Worm (Caenorhabditis elegans): ENCODE results near the gene cas-1.

The cas-1 gene

DNA sequence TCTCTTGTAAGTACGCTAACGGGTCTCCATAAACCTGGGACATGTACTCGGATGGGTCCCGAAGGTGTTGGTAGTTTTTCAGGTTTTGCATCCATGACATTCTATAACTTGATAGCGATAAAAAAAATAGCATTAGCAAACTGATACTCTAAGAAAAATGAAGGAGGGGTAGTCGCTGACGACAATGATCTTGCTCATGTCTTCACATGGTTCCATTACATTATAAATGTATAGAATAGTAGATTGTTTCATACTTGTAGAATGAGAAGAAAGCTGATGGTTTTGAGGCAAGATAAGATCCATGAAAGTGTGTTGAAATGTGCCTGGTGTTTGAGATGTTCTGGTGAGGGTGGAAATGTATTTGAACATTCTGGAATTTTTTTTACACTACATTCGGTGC lies 6.4 kb downstream of the cas-1 start, which contains the start of gene mec-4:
Gene mec-4, minus strand, starts transcription at position 101 of the 400 bp plus-strand sequence.
- TF ChIP-seq ztf-26 (tag; optimal IDR thresholded peaks at IDR 0.05) (no peak), ztf-3 (GFP tag; optimal IDR thresholded peaks at IDR 0.05) (no peak), attf-6 (GFP tag; IDR thresholded peaks at IDR 0.05) (no peak), B0336.3 (GFP tag; IDR thresholded peaks at IDR 0.05) (no peak), ama-1 (optimal IDR thresholded peaks at IDR 0.05) (no peak), ama-1 (GFP tag; optimal IDR thresholded peaks at IDR 0.05) (no peak), F23B12.7 (tag; optimal IDR thresholded peaks at IDR 0.05; ENCODE audit: insufficient read depth) (no peak), chd-7 (tag; optimal IDR thresholded peaks at IDR 0.05) (no peak), sptf-2 (GFP tag; optimal IDR thresholded peaks at IDR 0.05) (no peak), ceh-100 (GFP tag; IDR thresholded peaks at IDR 0.05) (no peak), repo-1 (tag; optimal IDR thresholded peaks at IDR 0.05) (no peak), aptf-3 (GFP tag; IDR thresholded peaks at IDR 0.05) (no peak), B0261.1 (tag; optimal IDR thresholded peaks at IDR 0.05) (no peak), C17E4.6 (GFP tag; IDR thresholded peaks at IDR 0.05) (no peak), aptf-2 (GFP tag; conservative IDR thresholded peaks at IDR 0.05) (no peak), ets-4 (GFP tag; optimal IDR thresholded peaks at IDR 0.05) (no peak), gei-17 (GFP tag; optimal IDR thresholded peaks at IDR 0.05) (no peak)

DNA sequence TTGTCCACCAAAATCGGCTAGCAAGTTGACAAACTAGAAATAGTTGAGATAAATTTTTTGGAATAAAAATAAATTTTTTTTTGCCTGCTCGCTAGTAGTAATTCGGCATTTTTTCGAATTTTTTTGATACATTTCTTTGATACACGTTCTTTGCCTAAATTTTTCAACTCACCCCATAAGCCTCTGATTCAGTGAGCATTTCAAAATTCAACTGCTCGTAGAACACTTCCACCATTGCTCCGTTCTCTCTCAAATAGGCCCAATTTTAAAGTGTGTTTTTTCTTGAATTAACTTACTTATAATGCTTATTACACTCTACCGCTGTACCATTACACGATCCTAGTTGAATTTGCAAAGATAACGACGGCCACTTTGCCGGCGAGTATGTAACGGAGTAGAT lies 9.9 kb downstream of the cas-1 start:
- TF ChIP-seq B0035.1 (tag; optimal IDR thresholded peaks at IDR 0.05) = no peak
- TF ChIP-seq zim-3 (tag; optimal IDR thresholded peaks at IDR 0.05) = peak; percentile 35
- no peak for TF ChIP-seq lin-26 (GFP tag; IDR thresholded peaks at IDR 0.05)

DNA sequence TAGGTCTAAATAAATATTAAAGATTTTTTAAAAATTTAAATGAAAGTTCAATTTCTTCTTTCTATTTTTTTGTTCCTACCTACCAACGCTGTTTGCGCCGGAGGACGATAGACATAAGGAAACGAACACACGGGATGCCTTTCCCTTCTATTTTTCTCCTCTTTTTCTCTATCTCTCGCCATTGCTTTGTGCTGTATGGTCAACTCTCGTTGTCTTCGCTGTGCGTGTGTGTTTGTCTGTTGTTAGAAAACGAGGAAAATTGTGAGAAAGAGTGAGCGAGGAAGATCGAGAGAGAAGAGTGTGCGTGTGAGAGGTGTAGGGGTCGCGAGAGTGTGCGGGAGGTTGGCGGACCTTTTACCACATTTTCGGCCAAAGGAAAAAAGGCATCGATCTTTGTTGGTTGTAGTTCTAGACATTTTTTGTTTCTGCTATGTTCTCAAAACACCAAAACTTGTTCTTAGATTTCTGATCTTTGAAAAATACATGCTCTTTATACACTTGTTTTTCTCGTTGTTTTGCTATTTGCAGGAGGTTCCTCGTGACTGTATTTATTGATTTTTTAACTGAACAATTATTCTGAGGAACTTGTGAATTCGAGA lies 14.3 kb downstream of the cas-1 start:
- peak; percentile 3 for TF ChIP-seq ZK185.1 (tag; optimal IDR thresholded peaks at IDR 0.05; ENCODE audit: poor library complexity, severe bottlenecking)
- TF ChIP-seq zfh-2 (GFP tag; conservative IDR thresholded peaks at IDR 0.05) = peak; percentile 76; the same call in 1 of the 2 replicates
- no peak for TF ChIP-seq D2030.7 (GFP tag; IDR thresholded peaks at IDR 0.05)
- TF ChIP-seq Y56A3A.18 (GFP tag; IDR thresholded peaks at IDR 0.05) = 0 out of 2 replicates have a peak, but pooled peaks have one; percentile 4
- TF ChIP-seq unc-130 (GFP tag; optimal IDR thresholded peaks at IDR 0.05) = no peak
- no peak for TF ChIP-seq bed-2 (GFP tag; IDR thresholded peaks at IDR 0.05)
- TF ChIP-seq ceh-79 (tag; optimal IDR thresholded peaks at IDR 0.05) = no peak
- TF ChIP-seq ztf-28 (GFP tag; IDR thresholded peaks at IDR 0.05) = no peak
- TF ChIP-seq K12H6.12 (tag; optimal IDR thresholded peaks at IDR 0.05) = peak; percentile 46
- no peak for TF ChIP-seq F23B12.7 (tag; optimal IDR thresholded peaks at IDR 0.05; ENCODE audit: insufficient read depth)
- TF ChIP-seq hmg-1.2 (GFP tag; IDR thresholded peaks at IDR 0.05) = peak; percentile 77; the same call in 1 of the 2 replicates
- no peak for TF ChIP-seq gei-17 (GFP tag; optimal IDR thresholded peaks at IDR 0.05)
- no peak for TF ChIP-seq madf-6 (GFP tag; IDR thresholded peaks at IDR 0.05)
- no peak for TF ChIP-seq Y79H2A.3 (GFP tag; conservative IDR thresholded peaks at IDR 0.05)
- peak; percentile 31 for TF ChIP-seq lin-40 (tag; optimal IDR thresholded peaks at IDR 0.05)
- TF ChIP-seq Y95B8A.8 (GFP tag; IDR thresholded peaks at IDR 0.05) = no peak
- TF ChIP-seq lin-26 (GFP tag; IDR thresholded peaks at IDR 0.05) = no peak
- no peak for TF ChIP-seq nfya-1 (tag; optimal IDR thresholded peaks at IDR 0.05; ENCODE audit: borderline replicate concordance, insufficient read depth)
- no peak for TF ChIP-seq nhr-120 (GFP tag; IDR thresholded peaks at IDR 0.05)
- TF ChIP-seq ekl-4 (GFP tag; IDR thresholded peaks at IDR 0.05) = no peak
- no peak for TF ChIP-seq cebp-1 (GFP tag; IDR thresholded peaks at IDR 0.05)
- peak; percentile 56 for TF ChIP-seq cebp-1 (tag; optimal IDR thresholded peaks at IDR 0.05)
- no peak for TF ChIP-seq nhr-80 (tag; optimal IDR thresholded peaks at IDR 0.05)
- TF ChIP-seq snpc-4 (GFP tag; optimal IDR thresholded peaks at IDR 0.05) = no peak
- peak in 1 of 4 experiments; percentile 38 for TF ChIP-seq snpc-4 (tag; optimal IDR thresholded peaks at IDR 0.05)
- TF ChIP-seq ceh-100 (GFP tag; IDR thresholded peaks at IDR 0.05) = no peak
- no peak for TF ChIP-seq ztf-3 (GFP tag; optimal IDR thresholded peaks at IDR 0.05)
- no peak for TF ChIP-seq bed-1 (GFP tag; IDR thresholded peaks at IDR 0.05)
- no peak for TF ChIP-seq dpl-1 (GFP tag; optimal IDR thresholded peaks at IDR 0.05)
- TF ChIP-seq ama-1 (optimal IDR thresholded peaks at IDR 0.05) = peak; percentile 58
- TF ChIP-seq ama-1 (GFP tag; optimal IDR thresholded peaks at IDR 0.05) = no peak
- peak; percentile 40; the same call in 1 of the 2 replicates for TF ChIP-seq nfyb-1 (GFP tag; IDR thresholded peaks at IDR 0.05)

Data from whole organism, young adult.